Worm (Caenorhabditis elegans) whole organism, mixed stage, embryonic: Measurements from ENCODE around the gene arl-3.

Source experiments
- M03D4.4 ChIP-seq: sonication (generic microtip); optimal IDR thresholded peaks from 2 replicates; lab custom pipeline; 2017; ENCODE audit warnings: mild to moderate bottlenecking, missing genetic modification characterization, missing compliant biosample characterization
- bed-3 ChIP-seq: fragments of 200-800 bp; sonication (Bioruptor generic); optimal IDR thresholded peaks from 3 replicates; lab custom pipeline; 2018; ENCODE audit warnings: mild to moderate bottlenecking, missing genetic modification characterization, moderate library complexity, missing compliant biosample characterization
- blmp-1 ChIP-seq: fragments of 150-350 bp; optimal IDR thresholded peaks from 2 replicates; lab custom pipeline; 2014; ENCODE audit warnings: missing biosample characterization, missing genetic modification characterization
- ceh-39 ChIP-seq: fragments of 150-350 bp; optimal IDR thresholded peaks from 2 replicates; lab custom pipeline; 2014; ENCODE audit warnings: missing biosample characterization, missing genetic modification characterization
- ceh-43 ChIP-seq: fragments of 200-800 bp; sonication (Bioruptor generic); optimal IDR thresholded peaks from 2 replicates; lab custom pipeline; 2018; ENCODE audit warnings: mild to moderate bottlenecking, missing genetic modification characterization, moderate library complexity, missing compliant biosample characterization
- ceh-83 ChIP-seq: fragments of 200-800 bp; sonication (Bioruptor generic); optimal IDR thresholded peaks from 2 replicates; lab custom pipeline; 2018; ENCODE audit warnings: mild to moderate bottlenecking, missing genetic modification characterization, missing compliant biosample characterization
- ces-1 ChIP-seq: fragments of 150-350 bp; optimal IDR thresholded peaks from 2 replicates; lab custom pipeline; 2014; ENCODE audit warnings: missing biosample characterization, missing genetic modification reagents, missing genetic modification characterization
- cnd-1 ChIP-seq: fragments of 200-800 bp; sonication (Bioruptor generic); optimal IDR thresholded peaks from 2 replicates; lab custom pipeline; 2018; ENCODE audit warnings: mild to moderate bottlenecking, missing genetic modification characterization, missing compliant biosample characterization
- drap-1 ChIP-seq: fragments of 200-800 bp; sonication (Bioruptor generic); optimal IDR thresholded peaks from 3 replicates; lab custom pipeline; 2018; ENCODE audit warnings: mild to moderate bottlenecking, missing genetic modification characterization, missing compliant biosample characterization
- elt-1 ChIP-seq: sonication (generic microtip); optimal IDR thresholded peaks from 2 replicates; lab custom pipeline; 2017; ENCODE audit warnings: missing genetic modification characterization, mild to moderate bottlenecking, missing compliant biosample characterization, antibody characterized with exemption, moderate library complexity, borderline replicate concordance; ENCODE audit not compliant: insufficient read depth
- elt-3 ChIP-seq: fragments of 150-350 bp; optimal IDR thresholded peaks from 2 replicates; lab custom pipeline; 2014; ENCODE audit warnings: missing biosample characterization, missing genetic modification characterization
- flh-1 ChIP-seq: fragments of 200-800 bp; sonication (Bioruptor generic); optimal IDR thresholded peaks from 2 replicates; lab custom pipeline; 2018; ENCODE audit warnings: mild to moderate bottlenecking, missing genetic modification characterization, moderate library complexity, missing compliant biosample characterization
- ham-2 ChIP-seq: fragments of 200-800 bp; sonication (Bioruptor generic); optimal IDR thresholded peaks from 2 replicates; lab custom pipeline; 2018; ENCODE audit warnings: mild to moderate bottlenecking, missing genetic modification characterization, missing compliant biosample characterization
- hlh-1 ChIP-seq: fragments of 150-350 bp; optimal IDR thresholded peaks from 2 replicates; lab custom pipeline; 2014; ENCODE audit warnings: missing biosample characterization, missing genetic modification reagents, missing genetic modification characterization
- lin-13 ChIP-seq: fragments of 150-350 bp; optimal IDR thresholded peaks from 2 replicates; lab custom pipeline; 2014; ENCODE audit warnings: missing biosample characterization, missing genetic modification characterization
- lin-32 ChIP-seq: fragments of 200-800 bp; sonication (Bioruptor generic); optimal IDR thresholded peaks from 2 replicates; lab custom pipeline; 2018; ENCODE audit warnings: mild to moderate bottlenecking, missing genetic modification characterization, missing compliant biosample characterization
- lsy-2 ChIP-seq: fragments of 150-350 bp; optimal IDR thresholded peaks from 2 replicates; lab custom pipeline; 2014; ENCODE audit warnings: missing biosample characterization, missing genetic modification characterization
- mab-5 ChIP-seq: fragments of 150-350 bp; optimal IDR thresholded peaks from 2 replicates; lab custom pipeline; 2014; ENCODE audit warnings: missing biosample characterization, missing genetic modification characterization
- mep-1 ChIP-seq: fragments of 150-350 bp; optimal IDR thresholded peaks from 2 replicates; lab custom pipeline; 2017; ENCODE audit warnings: missing biosample characterization, missing genetic modification reagents, missing genetic modification characterization, inconsistent platforms
- mls-2 ChIP-seq: sonication (generic microtip); optimal IDR thresholded peaks from 2 replicates; lab custom pipeline; 2016; ENCODE audit warnings: mild to moderate bottlenecking, missing genetic modification characterization, moderate library complexity, missing compliant biosample characterization
- nhr-12 ChIP-seq: fragments of 150-350 bp; optimal IDR thresholded peaks from 2 replicates; lab custom pipeline; 2014; ENCODE audit warnings: missing biosample characterization, missing genetic modification characterization
- nhr-2 ChIP-seq: fragments of 150-350 bp; optimal IDR thresholded peaks from 2 replicates; lab custom pipeline; 2014; ENCODE audit warnings: missing biosample characterization, missing genetic modification characterization
- nhr-237 ChIP-seq: fragments of 150-350 bp; optimal IDR thresholded peaks from 2 replicates; lab custom pipeline; 2014; ENCODE audit warnings: missing biosample characterization, missing genetic modification characterization
- nhr-28 ChIP-seq: fragments of 150-350 bp; optimal IDR thresholded peaks from 2 replicates; lab custom pipeline; 2014; ENCODE audit warnings: missing biosample characterization, missing genetic modification characterization
- nhr-76 ChIP-seq: sonication (generic microtip); optimal IDR thresholded peaks from 2 replicates; lab custom pipeline; 2017; ENCODE audit warnings: missing biosample characterization, missing genetic modification characterization
- pha-4 ChIP-seq: fragments of 150-350 bp; optimal IDR thresholded peaks from 2 replicates; lab custom pipeline; 2018; ENCODE audit warnings: missing biosample characterization, missing genetic modification reagents, missing genetic modification characterization
- sem-2 ChIP-seq: fragments of 200-800 bp; sonication (Bioruptor generic); optimal IDR thresholded peaks from 2 replicates; lab custom pipeline; 2018; ENCODE audit warnings: mild to moderate bottlenecking, missing genetic modification characterization, missing compliant biosample characterization
- snpc-4 ChIP-seq: fragments of 150-350 bp; optimal IDR thresholded peaks from 2 replicates; lab custom pipeline; 2014; ENCODE audit warnings: missing biosample characterization, missing genetic modification characterization
- sptf-1 ChIP-seq: sonication (generic microtip); optimal IDR thresholded peaks from 2 replicates; lab custom pipeline; 2017; ENCODE audit warnings: mild to moderate bottlenecking, missing genetic modification characterization, moderate library complexity, missing compliant biosample characterization
- tbx-8 ChIP-seq: fragments of 200-800 bp; sonication (Bioruptor generic); optimal IDR thresholded peaks from 2 replicates; lab custom pipeline; 2018; ENCODE audit warnings: mild to moderate bottlenecking, missing genetic modification characterization, moderate library complexity, missing compliant biosample characterization
- unc-120 ChIP-seq: sonication (generic microtip); optimal IDR thresholded peaks from 2 replicates; lab custom pipeline; 2017; ENCODE audit warnings: missing genetic modification characterization, missing compliant biosample characterization; ENCODE audit not compliant: poor library complexity, severe bottlenecking
- unc-39 ChIP-seq: fragments of 150-350 bp; optimal IDR thresholded peaks from 2 replicates; lab custom pipeline; 2014; ENCODE audit warnings: missing biosample characterization, missing genetic modification characterization
- unc-62 ChIP-seq: fragments of 150-350 bp; optimal IDR thresholded peaks from 2 replicates; lab custom pipeline; 2014; ENCODE audit warnings: missing biosample characterization, missing genetic modification reagents, missing genetic modification characterization
- zip-8 ChIP-seq: fragments of 150-350 bp; optimal IDR thresholded peaks from 2 replicates; lab custom pipeline; 2014; ENCODE audit warnings: missing biosample characterization, missing genetic modification characterization
- ztf-11 ChIP-seq: fragments of 150-350 bp; optimal IDR thresholded peaks from 2 replicates; lab custom pipeline; 2014; ENCODE audit warnings: missing biosample characterization, missing genetic modification characterization

Gene arl-3

DNA sequence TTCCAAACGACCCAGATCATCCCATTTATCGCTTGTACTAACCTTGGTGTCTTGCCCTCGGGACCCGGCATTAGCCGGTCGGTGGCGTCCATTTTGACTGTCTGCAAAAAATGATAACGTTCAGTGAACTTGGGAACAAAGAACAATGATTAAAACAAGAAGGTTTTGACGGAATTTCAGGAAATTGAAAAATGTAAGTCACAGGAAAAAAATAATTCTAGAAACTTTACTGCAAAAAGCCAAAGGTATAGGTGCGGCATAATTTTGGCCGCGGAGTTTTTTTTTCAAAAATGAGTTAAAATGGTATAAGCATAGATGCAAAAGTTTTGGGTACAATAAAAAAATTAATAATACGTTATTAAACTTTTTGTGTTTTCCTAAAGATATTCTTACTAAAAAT, 37.7 kb downstream of the arl-3 start, which contains the start of gene atgp-2:
Gene atgp-2, minus strand, starts transcription at position 101 of the 400 bp plus-strand sequence.
- TF ChIP-seq unc-39 (tag; lab: Kevin White, UChicago) (no peak), ham-2 (GFP tag; lab: Kevin White, UChicago) (no peak), lin-13 (tag; lab: Kevin White, UChicago) (no peak), ceh-39 (tag; lab: Kevin White, UChicago) (no peak), elt-3 (tag; lab: Kevin White, UChicago) (no peak), tbx-8 (no peak), flh-1 (no peak), sptf-1 (tag; lab: Kevin White, UChicago) (no peak), ceh-83 (GFP tag; lab: Kevin White, UChicago) (no peak), nhr-237 (tag; lab: Kevin White, UChicago) (no peak)
- TF ChIP-seq, all 35 proteins: peak for 0

DNA sequence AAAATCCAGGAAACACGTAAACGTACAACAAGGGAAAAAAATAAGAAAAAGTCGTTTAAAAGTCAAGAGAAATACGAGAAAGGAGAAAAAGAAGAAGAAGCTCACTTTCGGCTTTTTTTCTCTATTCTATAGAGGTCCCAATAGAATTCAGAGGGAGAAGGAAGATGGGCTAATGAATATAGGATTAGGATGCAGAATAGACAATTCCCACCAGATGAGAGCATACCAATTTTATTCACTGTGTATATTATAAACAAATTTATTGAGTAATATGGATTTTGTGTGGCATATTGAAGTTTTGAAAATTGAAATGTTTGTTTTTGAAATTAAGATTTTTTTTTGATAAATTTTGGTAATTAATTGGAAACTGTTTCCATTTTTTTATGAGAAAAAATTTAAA, 38.2 kb downstream of the arl-3 start:
- TF ChIP-seq pha-4 (tag; lab: Kevin White, UChicago) (no peak), ces-1 (GFP tag; lab: Kevin White, UChicago) (peak; percentile 87), mls-2 (no peak)
- TF ChIP-seq, all 35 proteins: peak for 1

DNA sequence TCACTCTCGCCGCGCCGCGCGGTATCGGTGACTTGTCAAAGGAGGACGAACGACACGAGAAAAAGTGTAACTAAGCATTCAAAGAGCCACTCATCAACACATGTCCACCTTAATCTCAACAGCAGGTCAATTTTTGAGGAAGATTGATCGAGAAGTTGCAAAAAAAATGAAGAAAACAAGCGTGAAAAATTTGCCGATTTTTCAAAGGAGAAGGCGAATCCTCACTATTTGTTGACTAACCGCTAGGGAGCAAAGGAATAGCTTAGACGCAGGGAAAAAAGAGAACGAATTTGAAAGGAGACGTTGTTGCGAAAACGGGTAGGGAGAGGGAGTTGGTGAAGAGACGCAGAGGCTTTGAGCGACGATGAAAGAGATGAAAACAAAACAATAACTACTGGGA, 39.0 kb downstream of the arl-3 start:
- TF ChIP-seq mab-5 (no peak), M03D4.4 (no peak), cnd-1 (tag; lab: Kevin White, UChicago) (no peak), mep-1 (tag; lab: Kevin White, UChicago) (peak; percentile 10), flh-1 (no peak), hlh-1 (tag; lab: Kevin White, UChicago) (peak; percentile 54), ham-2 (GFP tag; lab: Kevin White, UChicago) (peak; percentile 30), nhr-76 (tag; lab: Kevin White, UChicago) (no peak), ces-1 (GFP tag; lab: Kevin White, UChicago) (peak; percentile 50), bed-3 (GFP tag; lab: Kevin White, UChicago) (no peak), blmp-1 (tag; lab: Kevin White, UChicago) (no peak), unc-39 (tag; lab: Kevin White, UChicago) (no peak), nhr-237 (tag; lab: Kevin White, UChicago) (no peak), sptf-1 (tag; lab: Kevin White, UChicago) (no peak), ceh-39 (tag; lab: Kevin White, UChicago) (no peak), drap-1 (no peak), unc-62 (GFP tag; lab: Kevin White, UChicago) (peak; percentile 94), lsy-2 (tag; lab: Kevin White, UChicago) (no peak), lin-32 (GFP tag; lab: Kevin White, UChicago) (no peak), elt-3 (tag; lab: Kevin White, UChicago) (no peak), elt-1 (tag; lab: Kevin White, UChicago) (no peak), nhr-2 (tag; lab: Kevin White, UChicago) (no peak), ztf-11 (no peak), nhr-12 (no peak), ceh-83 (GFP tag; lab: Kevin White, UChicago) (no peak), lin-13 (tag; lab: Kevin White, UChicago) (no peak), sem-2 (GFP tag; lab: Kevin White, UChicago) (no peak), tbx-8 (no peak), ceh-43 (GFP tag; lab: Kevin White, UChicago) (no peak), pha-4 (tag; lab: Kevin White, UChicago) (no peak), zip-8 (no peak), snpc-4 (tag; lab: Kevin White, UChicago) (no peak), nhr-28 (tag; lab: Kevin White, UChicago) (no peak), unc-120 (peak; percentile 33), mls-2 (no peak)

DNA sequence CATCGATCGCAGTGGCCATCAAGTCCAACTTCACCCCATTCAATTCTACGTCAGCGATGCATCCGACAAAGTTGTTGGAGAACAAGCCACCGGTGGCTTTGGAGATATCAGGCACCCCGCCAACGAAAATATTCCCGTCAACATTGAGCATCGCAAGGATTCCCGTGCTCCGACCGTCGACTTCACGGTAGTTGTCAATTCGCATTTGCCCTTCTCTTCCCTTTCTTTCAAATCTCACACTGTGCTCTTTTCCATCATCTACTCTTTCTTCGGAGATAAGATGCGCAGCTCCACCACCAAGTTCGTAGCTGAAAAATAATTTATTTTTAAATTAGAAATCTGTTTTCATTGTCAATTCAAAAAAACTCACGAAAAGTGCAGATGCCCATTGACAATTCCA, 41.3 kb downstream of the arl-3 start:
- TF ChIP-seq hlh-1 (tag; lab: Kevin White, UChicago) = no peak
- TF ChIP-seq mab-5 = no peak
- TF ChIP-seq elt-3 (tag; lab: Kevin White, UChicago) = no peak
